Fruit fly (Drosophila melanogaster): ENCODE measurements around the gene cwo.

cwo gene

DNA sequence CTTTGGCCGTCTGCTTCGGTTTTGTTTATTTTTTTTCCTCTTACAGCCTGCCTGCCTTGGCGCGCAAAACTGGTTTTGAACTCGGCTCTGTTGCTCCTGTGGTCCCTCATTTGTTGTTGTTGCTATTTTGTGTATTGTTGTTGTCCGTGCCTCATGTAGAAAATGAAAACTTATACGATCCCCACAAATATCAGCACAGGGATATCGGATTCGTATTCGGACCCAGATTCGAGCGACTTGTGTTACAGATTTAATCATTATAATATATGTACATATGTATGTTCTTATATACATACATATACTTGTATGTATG, 30.7 kb upstream of the cwo start:
- TF ChIP-seq OdsH (GFP tag; optimal IDR thresholded peaks at IDR 0.05): no peak
- TF ChIP-seq Dif (GFP tag; optimal IDR thresholded peaks at IDR 0.05; ENCODE audit: partially characterized antibody): peak; percentile 5

DNA sequence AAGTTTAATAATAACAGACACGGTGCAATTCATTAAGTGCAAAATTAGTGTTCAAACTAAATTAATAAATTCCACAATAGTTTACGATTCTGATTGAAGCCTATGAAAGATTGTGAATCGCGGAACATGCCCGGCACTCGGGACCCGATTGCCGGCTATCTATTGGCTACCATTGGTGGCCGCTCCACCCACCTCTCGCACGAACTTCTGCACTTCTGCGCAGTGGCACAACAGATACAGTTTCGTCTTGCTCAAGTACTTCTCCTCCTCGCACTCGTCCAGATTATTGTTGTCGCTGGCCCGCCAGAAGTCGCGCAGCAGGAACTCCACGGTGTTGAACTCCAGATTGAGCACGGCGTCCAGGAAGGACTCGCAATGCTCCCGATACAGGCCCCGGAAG, 23.8 kb upstream of the cwo start:
- TF ChIP-seq CrebA (GFP tag; optimal IDR thresholded peaks at IDR 0.05; ENCODE audit: borderline replicate concordance) (no peak), OdsH (GFP tag; optimal IDR thresholded peaks at IDR 0.05) (no peak), GATAd (GFP tag; optimal IDR thresholded peaks at IDR 0.05) (no peak), Jra (GFP tag; optimal IDR thresholded peaks at IDR 0.05) (no peak), Abd-B (GFP tag; optimal IDR thresholded peaks at IDR 0.05) (no peak), dsf (GFP tag; optimal IDR thresholded peaks at IDR 0.05; ENCODE audit: borderline replicate concordance) (no peak), h (GFP tag; optimal IDR thresholded peaks at IDR 0.05) (no peak)

DNA sequence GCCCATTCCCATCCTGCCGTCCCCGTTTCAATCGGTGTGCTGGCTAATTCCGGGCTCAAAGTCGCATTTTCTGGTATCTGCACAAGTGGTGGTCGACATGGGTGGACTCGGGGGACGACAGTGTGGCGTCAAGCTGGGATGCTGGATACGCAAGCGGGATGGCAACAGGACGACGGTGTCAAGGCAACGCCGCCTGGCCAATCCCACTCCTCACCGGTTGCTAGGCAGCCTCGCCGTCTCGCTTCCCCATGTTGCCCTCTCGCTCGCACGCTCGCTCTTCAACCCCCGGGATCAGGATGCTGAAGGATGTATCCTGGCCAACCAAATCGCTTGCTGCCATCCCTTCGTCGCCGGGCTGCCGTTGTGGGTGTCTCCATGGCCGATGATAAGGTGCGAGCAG, 19.8 kb upstream of the cwo start:
- TF ChIP-seq Hr83 (GFP tag; optimal IDR thresholded peaks at IDR 0.05; ENCODE audit: poor library complexity, severe bottlenecking) (no peak), CrebA (GFP tag; optimal IDR thresholded peaks at IDR 0.05; ENCODE audit: borderline replicate concordance) (no peak), h (GFP tag; optimal IDR thresholded peaks at IDR 0.05) (no peak), jim (GFP tag; optimal IDR thresholded peaks at IDR 0.05) (no peak), Mio (GFP tag; optimal IDR thresholded peaks at IDR 0.05) (no peak)

DNA sequence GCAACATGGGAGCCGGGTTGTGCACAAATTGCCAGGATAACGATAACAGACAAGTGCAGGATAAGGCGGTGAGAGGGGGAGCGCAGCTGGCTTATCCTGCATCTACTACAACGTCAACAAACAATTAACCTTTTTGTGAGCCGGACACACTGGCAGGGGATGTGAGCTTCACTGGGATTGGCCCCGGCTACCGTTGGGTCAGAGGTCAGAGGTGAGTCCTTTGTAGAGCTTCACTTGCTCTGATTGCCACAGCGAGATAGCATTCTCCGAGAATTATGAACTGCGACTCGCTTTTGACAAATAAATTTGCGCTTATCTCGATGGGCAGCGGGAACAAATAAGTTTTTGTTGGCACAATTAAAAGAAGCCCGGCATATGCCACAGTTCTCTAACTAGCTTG, 18.3 kb upstream of the cwo start:
- TF ChIP-seq h (GFP tag; optimal IDR thresholded peaks at IDR 0.05): no peak
- TF ChIP-seq Jra (GFP tag; optimal IDR thresholded peaks at IDR 0.05): no peak
- TF ChIP-seq sv (GFP tag; optimal IDR thresholded peaks at IDR 0.05): no peak
- TF ChIP-seq HLH106 (tag; optimal IDR thresholded peaks at IDR 0.05): no peak
- TF ChIP-seq CG32264 (GFP tag; optimal IDR thresholded peaks at IDR 0.05): no peak
- no peak for TF ChIP-seq dmrt93B (GFP tag; optimal IDR thresholded peaks at IDR 0.05)
- no peak for TF ChIP-seq br (GFP tag; optimal IDR thresholded peaks at IDR 0.05)
- TF ChIP-seq GATAd (GFP tag; optimal IDR thresholded peaks at IDR 0.05): no peak
- no peak for TF ChIP-seq Mio (GFP tag; optimal IDR thresholded peaks at IDR 0.05)
- TF ChIP-seq dsf (GFP tag; optimal IDR thresholded peaks at IDR 0.05; ENCODE audit: borderline replicate concordance): no peak
- TF ChIP-seq Hr83 (GFP tag; optimal IDR thresholded peaks at IDR 0.05; ENCODE audit: poor library complexity, severe bottlenecking): no peak
- no peak for TF ChIP-seq Hr78 (GFP tag; optimal IDR thresholded peaks at IDR 0.05)
- TF ChIP-seq lola (GFP tag; optimal IDR thresholded peaks at IDR 0.05): no peak
- TF ChIP-seq Dfd (GFP tag; optimal IDR thresholded peaks at IDR 0.05): no peak
- TF ChIP-seq usp (GFP tag; optimal IDR thresholded peaks at IDR 0.05): no peak
- TF ChIP-seq sage (GFP tag; optimal IDR thresholded peaks at IDR 0.05): no peak
- no peak for TF ChIP-seq Myc (optimal IDR thresholded peaks at IDR 0.05)

DNA sequence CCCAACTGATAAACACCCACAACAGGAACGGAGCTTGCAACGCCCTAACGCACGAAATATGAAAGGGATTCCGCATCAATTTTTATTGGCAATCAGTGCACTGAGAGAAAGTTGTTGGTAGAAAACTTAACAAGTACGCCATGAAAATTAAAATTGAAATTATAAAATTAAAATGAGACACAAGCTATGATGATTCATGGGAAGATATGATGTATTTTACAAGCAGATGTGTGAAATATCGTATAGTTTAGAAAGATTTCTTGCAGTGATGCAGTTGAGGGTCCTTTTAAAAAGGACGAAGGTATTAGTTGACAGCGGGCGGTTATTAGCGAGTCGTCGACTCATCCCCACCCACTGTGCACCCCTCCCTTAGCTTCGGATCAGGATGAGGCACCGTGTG, 17.6 kb upstream of the cwo start:
- TF ChIP-seq Jra (GFP tag; optimal IDR thresholded peaks at IDR 0.05) (no peak), tai (GFP tag; optimal IDR thresholded peaks at IDR 0.05) (no peak), N (GFP tag; optimal IDR thresholded peaks at IDR 0.05) (no peak), pan (optimal IDR thresholded peaks at IDR 0.05) (no peak), usp (GFP tag; optimal IDR thresholded peaks at IDR 0.05) (no peak), Abd-B (GFP tag; optimal IDR thresholded peaks at IDR 0.05) (no peak), OdsH (GFP tag; optimal IDR thresholded peaks at IDR 0.05) (no peak), dl (GFP tag; optimal IDR thresholded peaks at IDR 0.05; ENCODE audit: insufficient read depth in 1 of 2, partially characterized antibody in 2 of 2) (no peak), dmrt93B (GFP tag; optimal IDR thresholded peaks at IDR 0.05) (no peak)

DNA sequence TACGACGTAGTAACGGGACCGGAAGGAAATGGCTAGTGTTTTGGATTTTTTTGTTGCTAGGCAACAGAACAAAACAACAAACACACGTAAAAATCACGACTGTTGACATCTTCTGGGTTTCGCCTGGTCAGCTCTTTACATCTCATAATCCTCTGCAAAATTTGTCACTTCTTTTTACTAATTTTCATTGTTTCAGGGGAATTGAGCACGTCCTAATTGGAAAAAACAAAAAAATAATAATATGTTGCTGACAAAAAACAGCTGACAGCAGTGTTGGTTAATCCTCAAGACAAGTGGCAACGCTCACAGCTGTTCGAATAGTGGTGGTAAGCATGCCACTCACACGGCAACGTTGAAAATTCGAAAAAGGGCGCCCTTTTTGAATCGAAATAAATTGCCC, 10.2 kb upstream of the cwo start, which contains the start of gene Rfx:
Rfx (minus strand) TSS at position 220 of the 400 bp plus-strand sequence.
- TF ChIP-seq psq (GFP tag; optimal IDR thresholded peaks at IDR 0.05) (no peak), Dfd (GFP tag; optimal IDR thresholded peaks at IDR 0.05) (no peak), woc (GFP tag; optimal IDR thresholded peaks at IDR 0.05) (no peak), Hnf4 (GFP tag; optimal IDR thresholded peaks at IDR 0.05) (peak; percentile 49), Hr83 (GFP tag; optimal IDR thresholded peaks at IDR 0.05; ENCODE audit: poor library complexity, severe bottlenecking) (no peak), Rel (GFP tag; optimal IDR thresholded peaks at IDR 0.05) (no peak), Rel (tag; optimal IDR thresholded peaks at IDR 0.05) (peak; percentile 40), brk (GFP tag; optimal IDR thresholded peaks at IDR 0.05) (peak; percentile 66), sv (GFP tag; optimal IDR thresholded peaks at IDR 0.05) (no peak), Myc (optimal IDR thresholded peaks at IDR 0.05) (no peak), Vsx2 (GFP tag; optimal IDR thresholded peaks at IDR 0.05; ENCODE audit: partially characterized antibody) (no peak), lola (GFP tag; optimal IDR thresholded peaks at IDR 0.05) (no peak), h (GFP tag; optimal IDR thresholded peaks at IDR 0.05) (peak; percentile 29), br (GFP tag; optimal IDR thresholded peaks at IDR 0.05) (peak; percentile 21), Abd-B (GFP tag; optimal IDR thresholded peaks at IDR 0.05) (no peak), fru (GFP tag; optimal IDR thresholded peaks at IDR 0.05) (peak; percentile 17), foxo (GFP tag; optimal IDR thresholded peaks at IDR 0.05) (peak in 1 of 2 experiments; percentile 44), CG9705 (GFP tag; optimal IDR thresholded peaks at IDR 0.05) (no peak), dsf (GFP tag; optimal IDR thresholded peaks at IDR 0.05; ENCODE audit: borderline replicate concordance) (no peak), rgr (GFP tag; optimal IDR thresholded peaks at IDR 0.05) (peak; percentile 22), CG32264 (GFP tag; optimal IDR thresholded peaks at IDR 0.05) (no peak), Dif (GFP tag; optimal IDR thresholded peaks at IDR 0.05; ENCODE audit: partially characterized antibody) (no peak), OdsH (GFP tag; optimal IDR thresholded peaks at IDR 0.05) (peak; percentile 7), ey (GFP tag; optimal IDR thresholded peaks at IDR 0.05) (no peak), Jra (GFP tag; optimal IDR thresholded peaks at IDR 0.05) (no peak), dmrt93B (GFP tag; optimal IDR thresholded peaks at IDR 0.05) (no peak), jim (GFP tag; optimal IDR thresholded peaks at IDR 0.05) (no peak), sage (GFP tag; optimal IDR thresholded peaks at IDR 0.05) (no peak), usp (GFP tag; optimal IDR thresholded peaks at IDR 0.05) (no peak), HLH106 (tag; optimal IDR thresholded peaks at IDR 0.05) (peak; percentile 12)

Data from whole organism, wandering third instar larva.